Worm (Caenorhabditis elegans) whole organism, young adult: ENCODE results near the gene ZK1127.13.

Experiments used
- B0019.2 ChIP-seq: fragments of 200-800 bp; sonication (Bioruptor generic); conservative IDR thresholded peaks from 2 replicates; pipeline ENCODE4 v1.3.6; 2022; ENCODE audit warnings: missing genetic modification reagents, missing genetic modification characterization, missing compliant biosample characterization
- B0035.1 ChIP-seq: sonication (generic microtip); optimal IDR thresholded peaks from 2 replicates; lab custom pipeline; 2016; ENCODE audit warnings: missing genetic modification characterization, mild to moderate bottlenecking, missing compliant biosample characterization, missing genotype, missing genetic modification reagents
- C17E4.6 ChIP-seq: fragments of 200-800 bp; sonication (Bioruptor generic); IDR thresholded peaks from 2 replicates; pipeline ENCODE4 v1.3.6; 2022; ENCODE audit warnings: missing genetic modification reagents, missing genetic modification characterization, missing compliant biosample characterization
- F10E7.11 ChIP-seq: sonication (generic microtip); optimal IDR thresholded peaks from 2 replicates; lab custom pipeline; 2017; ENCODE audit warnings: mild to moderate bottlenecking, missing genetic modification characterization, moderate library complexity, missing compliant biosample characterization
- F37B4.10 ChIP-seq: fragments of 200-800 bp; sonication (Bioruptor generic); IDR thresholded peaks from 2 replicates; pipeline ENCODE4 v1.3.6; 2022; ENCODE audit warnings: missing genetic modification characterization, missing compliant biosample characterization
- F57A8.1 ChIP-seq: fragments of 200-800 bp; sonication (Bioruptor generic); optimal IDR thresholded peaks from 2 replicates; lab custom pipeline; 2018; ENCODE audit warnings: mild to moderate bottlenecking, missing genetic modification characterization, moderate library complexity, missing compliant biosample characterization
- K11D2.4 ChIP-seq: fragments of 200-800 bp; sonication (Bioruptor generic); IDR thresholded peaks from 2 replicates; pipeline ENCODE4 v1.3.6; 2022; ENCODE audit warnings: missing genetic modification reagents, missing genetic modification characterization, missing compliant biosample characterization
- K12H6.12 ChIP-seq: fragments of 200-800 bp; sonication (Bioruptor generic); optimal IDR thresholded peaks from 2 replicates; lab custom pipeline; 2018; ENCODE audit warnings: mild to moderate bottlenecking, missing genetic modification characterization, missing compliant biosample characterization
- T07F8.4 ChIP-seq: sonication (generic microtip); optimal IDR thresholded peaks from 2 replicates; lab custom pipeline; 2016; ENCODE audit warnings: mild to moderate bottlenecking, missing genetic modification characterization, moderate library complexity, missing compliant biosample characterization
- Y67H2A.10 ChIP-seq: fragments of 200-800 bp; sonication (Bioruptor generic); conservative IDR thresholded peaks from 2 replicates; pipeline ENCODE4 v1.3.6; 2022; ENCODE audit warnings: missing genetic modification reagents, missing genetic modification characterization, missing compliant biosample characterization
- atf-7 ChIP-seq: sonication (generic microtip); optimal IDR thresholded peaks from 2 replicates; lab custom pipeline; 2017; ENCODE audit warnings: mild to moderate bottlenecking, missing genetic modification characterization, missing compliant biosample characterization
- attf-3 ChIP-seq: fragments of 200-800 bp; sonication (Bioruptor generic); conservative IDR thresholded peaks from 2 replicates; pipeline ENCODE4 v1.3.6; 2022; ENCODE audit warnings: missing genetic modification reagents, missing genetic modification characterization, missing compliant biosample characterization
- ccch-3 ChIP-seq: fragments of 200-800 bp; sonication (Bioruptor generic); optimal IDR thresholded peaks from 2 replicates; lab custom pipeline; 2018; ENCODE audit warnings: mild to moderate bottlenecking, missing genetic modification characterization, missing compliant biosample characterization
- ceh-100 ChIP-seq: fragments of 200-800 bp; sonication (Bioruptor generic); IDR thresholded peaks from 2 replicates; pipeline ENCODE4 v1.3.6; 2022; ENCODE audit warnings: missing genetic modification reagents, missing genetic modification characterization, missing compliant biosample characterization
- ceh-27 ChIP-seq: fragments of 200-800 bp; sonication (Bioruptor generic); optimal IDR thresholded peaks from 2 replicates; lab custom pipeline; 2018; ENCODE audit warnings: mild to moderate bottlenecking, missing genetic modification characterization, moderate library complexity, missing compliant biosample characterization
- ceh-91 ChIP-seq: fragments of 200-800 bp; sonication (Bioruptor generic); IDR thresholded peaks from 2 replicates; pipeline ENCODE4 v1.3.6; 2022; ENCODE audit warnings: missing genetic modification reagents, missing genetic modification characterization, missing compliant biosample characterization
- egl-18 ChIP-seq: fragments of 200-800 bp; sonication (Bioruptor generic); IDR thresholded peaks from 2 replicates; pipeline ENCODE4 v1.3.6; 2022; ENCODE audit warnings: missing genetic modification reagents, missing genetic modification characterization, missing compliant biosample characterization
- gei-17 ChIP-seq: fragments of 200-800 bp; sonication (Bioruptor generic); optimal IDR thresholded peaks from 2 replicates; lab custom pipeline; 2018; ENCODE audit warnings: mild to moderate bottlenecking, missing genetic modification characterization, missing compliant biosample characterization
- him-1 ChIP-seq: sonication (generic microtip); optimal IDR thresholded peaks from 2 replicates; lab custom pipeline; 2016; ENCODE audit warnings: missing genotype, missing genetic modification reagents, missing genetic modification characterization, missing compliant biosample characterization
- hlh-12 ChIP-seq: sonication (generic microtip); optimal IDR thresholded peaks from 2 replicates; lab custom pipeline; 2016; ENCODE audit warnings: missing genetic modification characterization, missing compliant biosample characterization
- hmg-1.2 ChIP-seq: fragments of 200-800 bp; sonication (Bioruptor generic); IDR thresholded peaks from 2 replicates; pipeline ENCODE4 v1.3.6; 2022; ENCODE audit warnings: missing genetic modification reagents, missing genetic modification characterization, missing compliant biosample characterization
- hrde-1 ChIP-seq: sonication (generic microtip); optimal IDR thresholded peaks from 2 replicates; lab custom pipeline; 2016; ENCODE audit warnings: missing genetic modification characterization, mild to moderate bottlenecking, missing compliant biosample characterization, moderate library complexity, missing genotype, missing genetic modification reagents, borderline replicate concordance
- lin-40 ChIP-seq: sonication (generic microtip); optimal IDR thresholded peaks from 2 replicates; lab custom pipeline; 2016; ENCODE audit warnings: missing genetic modification characterization, mild to moderate bottlenecking, missing compliant biosample characterization, missing genotype, missing genetic modification reagents
- lin-54 ChIP-seq: fragments of 200-800 bp; sonication (Bioruptor generic); optimal IDR thresholded peaks from 2 replicates; lab custom pipeline; 2018; ENCODE audit warnings: mild to moderate bottlenecking, missing genetic modification characterization, missing compliant biosample characterization
- lir-1 ChIP-seq: fragments of 200-800 bp; sonication (Bioruptor generic); conservative IDR thresholded peaks from 2 replicates; pipeline ENCODE4 v1.3.6; 2022; ENCODE audit warnings: missing genetic modification reagents, missing genetic modification characterization, missing compliant biosample characterization
- madf-10 ChIP-seq: sonication (generic microtip); optimal IDR thresholded peaks from 2 replicates; lab custom pipeline; 2016; ENCODE audit warnings: mild to moderate bottlenecking, missing genetic modification characterization, missing compliant biosample characterization
- madf-6 ChIP-seq: fragments of 200-800 bp; sonication (Bioruptor generic); IDR thresholded peaks from 2 replicates; pipeline ENCODE4 v1.3.6; 2022; ENCODE audit warnings: missing genetic modification reagents, missing genetic modification characterization, missing compliant biosample characterization
- madf-8 ChIP-seq: fragments of 200-800 bp; sonication (Bioruptor generic); conservative IDR thresholded peaks from 2 replicates; pipeline ENCODE4 v1.3.6; 2022; ENCODE audit warnings: missing genetic modification reagents, missing genetic modification characterization, missing compliant biosample characterization
- mes-4 ChIP-seq: sonication (generic microtip); optimal IDR thresholded peaks from 2 replicates; lab custom pipeline; 2016; ENCODE audit warnings: missing genotype, missing genetic modification characterization, missing compliant biosample characterization
- mxl-1 ChIP-seq: sonication (generic microtip); optimal IDR thresholded peaks from 2 replicates; lab custom pipeline; 2016; ENCODE audit warnings: missing genetic modification characterization, missing compliant biosample characterization
- nfya-2 ChIP-seq: fragments of 200-800 bp; sonication (Bioruptor generic); IDR thresholded peaks from 2 replicates; pipeline ENCODE4 v1.3.6; 2022; ENCODE audit warnings: missing genetic modification reagents, missing genetic modification characterization, missing compliant biosample characterization
- nhr-27 ChIP-seq: fragments of 200-800 bp; sonication (Bioruptor generic); optimal IDR thresholded peaks from 2 replicates; lab custom pipeline; 2018; ENCODE audit warnings: mild to moderate bottlenecking, missing genetic modification characterization, moderate library complexity, missing compliant biosample characterization
- nhr-80 ChIP-seq: sonication (generic microtip); optimal IDR thresholded peaks from 2 replicates; lab custom pipeline; 2016; ENCODE audit warnings: missing genetic modification characterization, missing compliant biosample characterization
- pha-4 ChIP-seq: fragments of 150-350 bp; sonication (generic microtip); optimal IDR thresholded peaks from 2 replicates; lab custom pipeline; 2014; ENCODE audit warnings: missing biosample characterization, missing genetic modification reagents, missing genetic modification characterization
- rec-8 ChIP-seq, 2 experiments: sonication (generic microtip); optimal IDR thresholded peaks; 2 replicates each; lab custom pipeline; 2016; ENCODE audit warnings: mild to moderate bottlenecking in 2 of 2, missing genetic modification characterization in 2 of 2, missing genetic modification reagents in 2 of 2, missing genotype in 2 of 2, missing biosample characterization in 1 of 2, missing compliant biosample characterization in 1 of 2, moderate library complexity in 1 of 2
- rpc-1 ChIP-seq, 2 experiments: fragments of 150-350 bp in 1 of 2; sonication (generic microtip) in 1 of 2; optimal IDR thresholded peaks; 2 replicates each; lab custom pipeline; 2014 to 2018; ENCODE audit warnings: missing biosample characterization in 1 of 2, missing genetic modification characterization in 1 of 2, missing genetic modification reagents in 1 of 2, missing genotype in 1 of 2
- sdz-38 ChIP-seq: sonication (generic microtip); optimal IDR thresholded peaks from 2 replicates; lab custom pipeline; 2016; ENCODE audit warnings: missing genotype, missing genetic modification characterization, missing compliant biosample characterization
- zfh-2 ChIP-seq: fragments of 200-800 bp; sonication (Bioruptor generic); conservative IDR thresholded peaks from 2 replicates; pipeline ENCODE4 v1.3.6; 2022; ENCODE audit warnings: missing genetic modification reagents, missing genetic modification characterization, missing compliant biosample characterization
- ztf-28 ChIP-seq: fragments of 200-800 bp; sonication (Bioruptor generic); IDR thresholded peaks from 2 replicates; pipeline ENCODE4 v1.3.6; 2022; ENCODE audit warnings: missing genetic modification reagents, missing genetic modification characterization, missing compliant biosample characterization
- ztf-6 ChIP-seq: fragments of 200-800 bp; sonication (Bioruptor generic); IDR thresholded peaks from 2 replicates; pipeline ENCODE4 v1.3.6; 2022; ENCODE audit warnings: missing genetic modification reagents, missing genetic modification characterization, missing compliant biosample characterization

Gene ZK1127.13

ce11 chrII:7050021-7050722 lies 2.9 kb upstream of the ZK1127.13 start, which contains the start of the genes tcer-1 and ZK1127.5 (continued):
- TF ChIP-seq rec-8 (tag; optimal IDR thresholded peaks at IDR 0.05; lab: Kevin White, UChicago): no peak
- no peak for TF ChIP-seq mxl-1
- peak; percentile 57; the same call in 1 of the 2 replicates for TF ChIP-seq ceh-91 (GFP tag; lab: Robert Waterston, UW)
- TF ChIP-seq ztf-28: no peak
- peak; percentile 60 for TF ChIP-seq lin-54
- no peak for TF ChIP-seq B0019.2 (GFP tag; lab: Robert Waterston, UW)
- no peak for TF ChIP-seq lir-1 (GFP tag; lab: Robert Waterston, UW)
- no peak for TF ChIP-seq gei-17 (GFP tag; lab: Kevin White, UChicago)
- TF ChIP-seq him-1 (tag; lab: Kevin White, UChicago): no peak
- TF ChIP-seq pha-4 (tag; lab: Kevin White, UChicago): no peak
- no peak for TF ChIP-seq Y67H2A.10 (GFP tag; lab: Robert Waterston, UW)
- TF ChIP-seq mes-4 (tag; lab: Kevin White, UChicago): no peak
- no peak for TF ChIP-seq ztf-6 (GFP tag; lab: Robert Waterston, UW)
- TF ChIP-seq madf-8 (GFP tag; lab: Robert Waterston, UW): peak; percentile 60
- TF ChIP-seq ceh-27 (GFP tag; lab: Kevin White, UChicago): no peak
- TF ChIP-seq rpc-1 (optimal IDR thresholded peaks at IDR 0.05; lab: Kevin White, UChicago): no peak
- no peak for TF ChIP-seq rpc-1 (tag; optimal IDR thresholded peaks at IDR 0.05; lab: Kevin White, UChicago)
- no peak for TF ChIP-seq F57A8.1
- no peak for TF ChIP-seq hlh-12
- TF ChIP-seq B0035.1 (tag; lab: Kevin White, UChicago): no peak
- TF ChIP-seq nhr-27: no peak
- TF ChIP-seq T07F8.4: no peak
- TF ChIP-seq attf-3 (GFP tag; lab: Robert Waterston, UW): no peak
- peak; percentile 1 for TF ChIP-seq nhr-80 (tag; lab: Kevin White, UChicago)
- no peak for TF ChIP-seq hrde-1
- peak; percentile 69 for TF ChIP-seq madf-6
- TF ChIP-seq K11D2.4 (GFP tag; lab: Robert Waterston, UW): no peak
- TF ChIP-seq ceh-100: no peak
- TF ChIP-seq sdz-38 (tag; lab: Kevin White, UChicago): no peak
- TF ChIP-seq K12H6.12 (tag; lab: Kevin White, UChicago): no peak
- no peak for TF ChIP-seq zfh-2
- TF ChIP-seq lin-40: no peak
- no peak for TF ChIP-seq nfya-2 (GFP tag; lab: Robert Waterston, UW)
- no peak for TF ChIP-seq C17E4.6 (GFP tag; lab: Robert Waterston, UW)
- TF ChIP-seq egl-18: no peak
- no peak for TF ChIP-seq F10E7.11 (tag; lab: Kevin White, UChicago)
- TF ChIP-seq F37B4.10 (GFP tag; lab: Robert Waterston, UW): no peak
- TF ChIP-seq ccch-3: no peak
- peak; percentile 39; the same call in 1 of the 2 replicates for TF ChIP-seq hmg-1.2 (GFP tag; lab: Robert Waterston, UW)
- no peak for TF ChIP-seq atf-7 (tag; lab: Kevin White, UChicago)

- TF ChIP-seq madf-10 (tag; lab: Kevin White, UChicago): no peak
These were observed 1.3 kb upstream of the ZK1127.13 start, which contains the start of gene ZK1127.12 for ce11 chrII:7051778-7052177. TSS of gene ZK1127.12 (plus strand) at chrII:7052078.
